ENCODE assay signal across 1 fruit fly cellular context in the genomic region with DNA sequence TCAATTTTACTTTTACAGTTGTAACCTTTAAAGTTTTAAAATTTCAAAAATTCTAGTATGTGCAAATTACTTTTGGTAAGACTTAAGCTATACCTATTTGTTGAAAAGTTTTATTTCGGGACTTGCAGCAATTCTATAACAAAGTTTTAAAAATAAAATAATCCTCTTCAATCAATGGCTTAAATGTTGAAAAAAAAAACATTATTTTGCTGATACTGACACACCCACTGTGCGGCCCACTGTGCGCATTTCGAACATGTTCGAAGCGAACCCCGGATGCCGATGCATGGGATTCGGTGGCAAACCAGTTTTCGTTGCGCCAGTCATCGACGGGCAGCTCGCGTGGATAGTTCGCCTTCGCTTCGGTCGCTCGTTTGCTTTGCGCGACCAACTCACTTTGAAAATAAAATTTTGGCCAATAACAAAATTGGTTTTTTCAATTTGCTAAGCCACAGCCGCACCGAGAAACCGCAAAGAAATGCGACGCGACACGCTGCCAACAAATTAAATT.
TF ChIP-seq lines count a peak whose summit lies in the region.

Gene CG32982, plus strand, starts transcription at position 320 of the 511 bp plus-strand sequence.

TF ChIP-seq in whole organism, embryonic, 481 proteins besides CTCF, POLR2A, EP300 and RAD21 (continued from another document and continues in another):
- TF ChIP-seq CG14014 (GFP tag; IDR thresholded peaks at IDR 0.05; lab: Robert Waterston, UW) (peak; percentile 91), Sin3A (optimal IDR thresholded peaks at IDR 0.05; lab: Kevin White, UChicago) (no peak), CG10979 (tag; optimal IDR thresholded peaks at IDR 0.05; lab: Kevin White, UChicago) (peak; percentile 94), jing (GFP tag; optimal IDR thresholded peaks at IDR 0.05; lab: Kevin White, UChicago) (no peak), CG9876 (GFP tag; optimal IDR thresholded peaks at IDR 0.05; lab: Kevin White, UChicago) (peak; percentile 87), lov (optimal IDR thresholded peaks at IDR 0.05; lab: Kevin White, UChicago) (no peak), lov (GFP tag; IDR thresholded peaks at IDR 0.05; lab: Robert Waterston, UW) (0 out of 3 replicates have a peak, but pooled peaks have one; percentile 37), aop (GFP tag; IDR thresholded peaks at IDR 0.05; lab: Robert Waterston, UW) (no peak), ato (GFP tag; IDR thresholded peaks at IDR 0.05; lab: Robert Waterston, UW; ENCODE audit: partially characterized antibody) (no peak), crc (GFP tag; optimal IDR thresholded peaks at IDR 0.05; lab: Kevin White, UChicago) (peak; percentile 90), chn (GFP tag; optimal IDR thresholded peaks at IDR 0.05; lab: Kevin White, UChicago) (peak; percentile 90), CG2116 (GFP tag; optimal IDR thresholded peaks at IDR 0.05; lab: Kevin White, UChicago) (peak; percentile 77), E2f2 (GFP tag; IDR thresholded peaks at IDR 0.05; lab: Robert Waterston, UW) (peak; percentile 70), CG8944 (GFP tag; optimal IDR thresholded peaks at IDR 0.05; lab: Kevin White, UChicago) (peak; percentile 90), CG8924 (tag; optimal IDR thresholded peaks at IDR 0.05; lab: Kevin White, UChicago) (peak; percentile 92), bbx (GFP tag; IDR thresholded peaks at IDR 0.05; lab: Robert Waterston, UW; ENCODE audit: partially characterized antibody) (peak; percentile 64), CG9817 (tag; optimal IDR thresholded peaks at IDR 0.05; lab: Kevin White, UChicago) (peak; percentile 92), Dip3 (GFP tag; optimal IDR thresholded peaks at IDR 0.05; lab: Kevin White, UChicago) (peak; percentile 93), Antp (GFP tag; optimal IDR thresholded peaks at IDR 0.05; lab: Kevin White, UChicago) (peak; percentile 93), CG18011 (GFP tag; optimal IDR thresholded peaks at IDR 0.05; lab: Kevin White, UChicago) (peak; percentile 74), CG32767 (GFP tag; IDR thresholded peaks at IDR 0.05; lab: Robert Waterston, UW) (peak; percentile 77), CG1233 (GFP tag; optimal IDR thresholded peaks at IDR 0.05; lab: Kevin White, UChicago) (peak; percentile 90), Xrp1 (GFP tag; IDR thresholded peaks at IDR 0.05; lab: Robert Waterston, UW) (peak; percentile 92), ems (GFP tag; optimal IDR thresholded peaks at IDR 0.05; lab: Kevin White, UChicago) (peak; percentile 92), CG15073 (GFP tag; optimal IDR thresholded peaks at IDR 0.05; lab: Kevin White, UChicago) (peak; percentile 33), CG4282 (GFP tag; optimal IDR thresholded peaks at IDR 0.05; lab: Kevin White, UChicago) (peak; percentile 30), CG42726 (GFP tag; IDR thresholded peaks at IDR 0.05; lab: Robert Waterston, UW; ENCODE audit: partially characterized antibody) (peak; percentile 73; the same call in 1 of the 2 replicates), Lim3 (GFP tag; IDR thresholded peaks at IDR 0.05; lab: Robert Waterston, UW) (peak; percentile 44; the same call in 1 of the 2 replicates), Dll (GFP tag; IDR thresholded peaks at IDR 0.05; lab: Robert Waterston, UW; ENCODE audit: partially characterized antibody) (no peak), nerfin-1 (tag; optimal IDR thresholded peaks at IDR 0.05; lab: Kevin White, UChicago) (peak; percentile 95), ewg (GFP tag; optimal IDR thresholded peaks at IDR 0.05; lab: Kevin White, UChicago) (peak; percentile 70), CG12391 (tag; optimal IDR thresholded peaks at IDR 0.05; lab: Kevin White, UChicago) (peak; percentile 92), slp2 (GFP tag; optimal IDR thresholded peaks at IDR 0.05; lab: Kevin White, UChicago) (peak; percentile 91), Adf1 (GFP tag; IDR thresholded peaks at IDR 0.05; lab: Robert Waterston, UW) (peak; percentile 71), CG9727 (GFP tag; optimal IDR thresholded peaks at IDR 0.05; lab: Kevin White, UChicago) (peak; percentile 95), psq (GFP tag; optimal IDR thresholded peaks at IDR 0.05; lab: Kevin White, UChicago) (peak; percentile 55), hth (optimal IDR thresholded peaks at IDR 0.05; lab: Kevin White, UChicago) (no peak), CG16779 (GFP tag; IDR thresholded peaks at IDR 0.05; lab: Robert Waterston, UW) (peak; percentile 61; the same call in 1 of the 2 replicates), Usf (GFP tag; optimal IDR thresholded peaks at IDR 0.05; lab: Kevin White, UChicago) (peak; percentile 90), CG11247 (GFP tag; IDR thresholded peaks at IDR 0.05; lab: Robert Waterston, UW) (peak; percentile 88), Bteb2 (GFP tag; optimal IDR thresholded peaks at IDR 0.05; lab: Kevin White, UChicago) (peak; percentile 89), TFAM (GFP tag; optimal IDR thresholded peaks at IDR 0.05; lab: Kevin White, UChicago) (peak; percentile 53), Awh (GFP tag; IDR thresholded peaks at IDR 0.05; lab: Robert Waterston, UW) (peak; percentile 79), CG9215 (GFP tag; IDR thresholded peaks at IDR 0.05; lab: Robert Waterston, UW) (peak; percentile 91), vnd (GFP tag; IDR thresholded peaks at IDR 0.05; lab: Robert Waterston, UW; ENCODE audit: partially characterized antibody) (no peak), Hmx (GFP tag; optimal IDR thresholded peaks at IDR 0.05; lab: Kevin White, UChicago) (peak; percentile 82), schlank (tag; optimal IDR thresholded peaks at IDR 0.05; lab: Kevin White, UChicago) (peak; percentile 47), CG7372 (GFP tag; IDR thresholded peaks at IDR 0.05; lab: Robert Waterston, UW) (peak; percentile 90), CG17912 (GFP tag; optimal IDR thresholded peaks at IDR 0.05; lab: Kevin White, UChicago) (peak; percentile 27), HLH54F (GFP tag; optimal IDR thresholded peaks at IDR 0.05; lab: Kevin White, UChicago) (peak; percentile 93), CG32532 (GFP tag; IDR thresholded peaks at IDR 0.05; lab: Robert Waterston, UW) (peak; percentile 93), CG4820 (GFP tag; optimal IDR thresholded peaks at IDR 0.05; lab: Kevin White, UChicago) (peak; percentile 90), CG2202 (tag; optimal IDR thresholded peaks at IDR 0.05; lab: Kevin White, UChicago) (peak; percentile 73), wdn (GFP tag; IDR thresholded peaks at IDR 0.05; lab: Robert Waterston, UW) (peak; percentile 82), MESR4 (GFP tag; optimal IDR thresholded peaks at IDR 0.05; lab: Kevin White, UChicago) (no peak), C15 (GFP tag; IDR thresholded peaks at IDR 0.05; lab: Robert Waterston, UW) (peak; percentile 76; the same call in 2 of the 3 replicates), stc (GFP tag; IDR thresholded peaks at IDR 0.05; lab: Robert Waterston, UW) (peak; percentile 77), Deaf1 (tag; optimal IDR thresholded peaks at IDR 0.05; lab: Kevin White, UChicago) (peak; percentile 83), CG16863 (GFP tag; optimal IDR thresholded peaks at IDR 0.05; lab: Kevin White, UChicago) (peak; percentile 90), ranshi (GFP tag; IDR thresholded peaks at IDR 0.05; lab: Robert Waterston, UW) (peak; percentile 85), Pdp1 (GFP tag; optimal IDR thresholded peaks at IDR 0.05; lab: Kevin White, UChicago) (peak; percentile 81 to 85), CG11504 (tag; optimal IDR thresholded peaks at IDR 0.05; lab: Kevin White, UChicago) (peak; percentile 95), ac (GFP tag; optimal IDR thresholded peaks at IDR 0.05; lab: Kevin White, UChicago) (peak; percentile 74), danr (GFP tag; IDR thresholded peaks at IDR 0.05; lab: Robert Waterston, UW) (peak; percentile 81; the same call in 1 of the 2 replicates), CG7357 (GFP tag; IDR thresholded peaks at IDR 0.05; lab: Robert Waterston, UW) (peak; percentile 84), CG13296 (GFP tag; optimal IDR thresholded peaks at IDR 0.05; lab: Kevin White, UChicago) (peak; percentile 86), Nf-YC (tag; optimal IDR thresholded peaks at IDR 0.05; lab: Kevin White, UChicago) (peak; percentile 84), lilli (GFP tag; optimal IDR thresholded peaks at IDR 0.05; lab: Kevin White, UChicago) (peak; percentile 88), Ravus (GFP tag; IDR thresholded peaks at IDR 0.05; lab: Robert Waterston, UW) (peak; percentile 41; the same call in 1 of the 2 replicates), CG6683 (GFP tag; optimal IDR thresholded peaks at IDR 0.05; lab: Kevin White, UChicago) (peak; percentile 75), gro (GFP tag; optimal IDR thresholded peaks at IDR 0.05; lab: Kevin White, UChicago) (peak; percentile 71), CG7745 (tag; optimal IDR thresholded peaks at IDR 0.05; lab: Kevin White, UChicago) (no peak), CG12071 (GFP tag; optimal IDR thresholded peaks at IDR 0.05; lab: Kevin White, UChicago) (peak; percentile 74), vvl (GFP tag; IDR thresholded peaks at IDR 0.05; lab: Robert Waterston, UW) (peak; percentile 90), Atf-2 (GFP tag; optimal IDR thresholded peaks at IDR 0.05; lab: Kevin White, UChicago) (peak; percentile 29), CG17568 (GFP tag; optimal IDR thresholded peaks at IDR 0.05; lab: Kevin White, UChicago) (peak; percentile 59), dysf (GFP tag; IDR thresholded peaks at IDR 0.05; lab: Robert Waterston, UW) (peak; percentile 95), lab (GFP tag; optimal IDR thresholded peaks at IDR 0.05; lab: Kevin White, UChicago) (peak; percentile 92), Lpt (GFP tag; optimal IDR thresholded peaks at IDR 0.05; lab: Kevin White, UChicago) (no peak), CG6765 (GFP tag; optimal IDR thresholded peaks at IDR 0.05; lab: Kevin White, UChicago) (peak; percentile 83), ara (GFP tag; IDR thresholded peaks at IDR 0.05; lab: Robert Waterston, UW) (peak; percentile 89), bigmax (GFP tag; optimal IDR thresholded peaks at IDR 0.05; lab: Kevin White, UChicago) (no peak), Hand (GFP tag; optimal IDR thresholded peaks at IDR 0.05; lab: Kevin White, UChicago) (peak; percentile 77), Ssrp (tag; optimal IDR thresholded peaks at IDR 0.05; lab: Kevin White, UChicago) (peak; percentile 74), crp (GFP tag; optimal IDR thresholded peaks at IDR 0.05; lab: Kevin White, UChicago) (peak in 1 of 2 experiments; percentile 61), luna (GFP tag; optimal IDR thresholded peaks at IDR 0.05; lab: Kevin White, UChicago) (peak; percentile 83), Hmr (GFP tag; optimal IDR thresholded peaks at IDR 0.05; lab: Kevin White, UChicago) (peak; percentile 94), nom (GFP tag; optimal IDR thresholded peaks at IDR 0.05; lab: Kevin White, UChicago) (peak; percentile 50), cg (GFP tag; optimal IDR thresholded peaks at IDR 0.05; lab: Kevin White, UChicago) (no peak), CG11093 (GFP tag; IDR thresholded peaks at IDR 0.05; lab: Robert Waterston, UW) (peak; percentile 89), CG30403 (GFP tag; optimal IDR thresholded peaks at IDR 0.05; lab: Kevin White, UChicago) (peak; percentile 97), run (tag; optimal IDR thresholded peaks at IDR 0.05; lab: Kevin White, UChicago) (peak; percentile 31), Doc3 (GFP tag; IDR thresholded peaks at IDR 0.05; lab: Robert Waterston, UW; ENCODE audit: partially characterized antibody) (no peak), Vsx1 (GFP tag; optimal IDR thresholded peaks at IDR 0.05; lab: Kevin White, UChicago) (peak; percentile 64), B-H2 (GFP tag; optimal IDR thresholded peaks at IDR 0.05; lab: Kevin White, UChicago) (peak; percentile 63), ftz-f1 (GFP tag; optimal IDR thresholded peaks at IDR 0.05; lab: Kevin White, UChicago) (peak; percentile 59), kni (GFP tag; optimal IDR thresholded peaks at IDR 0.05; lab: Kevin White, UChicago) (peak; percentile 46), CG12744 (GFP tag; optimal IDR thresholded peaks at IDR 0.05; lab: Kevin White, UChicago) (peak; percentile 67), CG11695 (GFP tag; IDR thresholded peaks at IDR 0.05; lab: Robert Waterston, UW) (peak; percentile 91), CG43689 (GFP tag; IDR thresholded peaks at IDR 0.05; lab: Robert Waterston, UW) (peak; percentile 64; the same call in 1 of the 2 replicates), CG11560 (tag; IDR thresholded peaks at IDR 0.05; lab: Robert Waterston, UW) (peak; percentile 81), sima (GFP tag; optimal IDR thresholded peaks at IDR 0.05; lab: Kevin White, UChicago) (no peak), Jarid2 (GFP tag; optimal IDR thresholded peaks at IDR 0.05; lab: Kevin White, UChicago) (peak; percentile 99), CG7928 (GFP tag; optimal IDR thresholded peaks at IDR 0.05; lab: Kevin White, UChicago) (peak; percentile 63), NC2α (GFP tag; optimal IDR thresholded peaks at IDR 0.05; lab: Kevin White, UChicago) (peak; percentile 88), chm (GFP tag; IDR thresholded peaks at IDR 0.05; lab: Robert Waterston, UW) (peak; percentile 86), CG17612 (GFP tag; IDR thresholded peaks at IDR 0.05; lab: Robert Waterston, UW) (peak; percentile 68), CG18476 (GFP tag; optimal IDR thresholded peaks at IDR 0.05; lab: Kevin White, UChicago) (peak; percentile 90), sens-2 (GFP tag; IDR thresholded peaks at IDR 0.05; lab: Robert Waterston, UW) (peak; percentile 58; the same call in 1 of the 2 replicates), Six4 (GFP tag; optimal IDR thresholded peaks at IDR 0.05; lab: Kevin White, UChicago) (peak; percentile 87), her (GFP tag; optimal IDR thresholded peaks at IDR 0.05; lab: Kevin White, UChicago) (peak; percentile 78), CG17829 (tag; optimal IDR thresholded peaks at IDR 0.05; lab: Kevin White, UChicago) (peak; percentile 90), pfk (GFP tag; optimal IDR thresholded peaks at IDR 0.05; lab: Kevin White, UChicago) (peak; percentile 46), CG33557 (GFP tag; optimal IDR thresholded peaks at IDR 0.05; lab: Kevin White, UChicago) (peak; percentile 85), ham (GFP tag; IDR thresholded peaks at IDR 0.05; lab: Robert Waterston, UW) (peak; percentile 73; the same call in 1 of the 2 replicates), wek (GFP tag; optimal IDR thresholded peaks at IDR 0.05; lab: Kevin White, UChicago) (peak; percentile 43), nerfin-2 (GFP tag; IDR thresholded peaks at IDR 0.05; lab: Robert Waterston, UW; ENCODE audit: partially characterized antibody) (peak; percentile 32; the same call in 1 of the 2 replicates), pita (GFP tag; optimal IDR thresholded peaks at IDR 0.05; lab: Kevin White, UChicago) (no peak), sob (GFP tag; IDR thresholded peaks at IDR 0.05; lab: Robert Waterston, UW) (peak; percentile 93), cas (GFP tag; IDR thresholded peaks at IDR 0.05; lab: Robert Waterston, UW) (peak; percentile 71), CG2199 (GFP tag; IDR thresholded peaks at IDR 0.05; lab: Robert Waterston, UW) (peak; percentile 76; the same call in 1 of the 3 replicates), Drgx (GFP tag; IDR thresholded peaks at IDR 0.05; lab: Robert Waterston, UW) (peak; percentile 89)
